Worm (Caenorhabditis elegans) whole organism, young adult: ENCODE measurements around the gene ptp-8.

ENCODE experiments used
- B0035.1 ChIP-seq: sonication (generic microtip); optimal IDR thresholded peaks from 2 replicates; lab custom pipeline; 2016; ENCODE audit warnings: missing genetic modification characterization, mild to moderate bottlenecking, missing compliant biosample characterization, missing genotype, missing genetic modification reagents
- B0261.1 ChIP-seq: sonication (generic microtip); optimal IDR thresholded peaks from 2 replicates; lab custom pipeline; 2016; ENCODE audit warnings: mild to moderate bottlenecking, missing genetic modification characterization, moderate library complexity, missing compliant biosample characterization
- C06A6.2 ChIP-seq: fragments of 200-800 bp; sonication (Bioruptor generic); conservative IDR thresholded peaks from 2 replicates; pipeline ENCODE4 v1.3.6; 2022; ENCODE audit warnings: missing genetic modification characterization, missing compliant biosample characterization
- D2030.7 ChIP-seq: fragments of 200-800 bp; sonication (Bioruptor generic); IDR thresholded peaks from 2 replicates; pipeline ENCODE4 v1.3.6; 2022; ENCODE audit warnings: missing genetic modification reagents, missing genetic modification characterization, missing compliant biosample characterization
- F10E7.11 ChIP-seq: sonication (generic microtip); optimal IDR thresholded peaks from 2 replicates; lab custom pipeline; 2017; ENCODE audit warnings: mild to moderate bottlenecking, missing genetic modification characterization, moderate library complexity, missing compliant biosample characterization
- F33H1.4 ChIP-seq: fragments of 200-800 bp; sonication (Bioruptor generic); IDR thresholded peaks from 2 replicates; pipeline ENCODE4 v1.3.6; 2022; ENCODE audit warnings: missing genetic modification reagents, missing genetic modification characterization, missing compliant biosample characterization
- F49E8.2 ChIP-seq: sonication (generic microtip); optimal IDR thresholded peaks from 3 replicates; lab custom pipeline; 2017; ENCODE audit warnings: missing genetic modification characterization, mild to moderate bottlenecking, missing compliant biosample characterization, antibody characterized with exemption, moderate library complexity; ENCODE audit not compliant: insufficient read depth
- F55B11.4 ChIP-seq: sonication (generic microtip); optimal IDR thresholded peaks from 2 replicates; lab custom pipeline; 2016; ENCODE audit warnings: missing compliant biosample characterization, missing genetic modification characterization, borderline replicate concordance; ENCODE audit not compliant: insufficient read depth
- F57A8.1 ChIP-seq: fragments of 200-800 bp; sonication (Bioruptor generic); optimal IDR thresholded peaks from 2 replicates; lab custom pipeline; 2018; ENCODE audit warnings: mild to moderate bottlenecking, missing genetic modification characterization, moderate library complexity, missing compliant biosample characterization
- F57C9.4 ChIP-seq: sonication (generic microtip); optimal IDR thresholded peaks from 2 replicates; lab custom pipeline; 2017; ENCODE audit warnings: mild to moderate bottlenecking, missing genetic modification characterization, missing compliant biosample characterization
- T07F8.4 ChIP-seq: sonication (generic microtip); optimal IDR thresholded peaks from 2 replicates; lab custom pipeline; 2016; ENCODE audit warnings: mild to moderate bottlenecking, missing genetic modification characterization, moderate library complexity, missing compliant biosample characterization
- Y53G8AR.9 ChIP-seq: fragments of 200-800 bp; sonication (Bioruptor generic); conservative IDR thresholded peaks from 2 replicates; pipeline ENCODE4 v1.3.6; 2022; ENCODE audit warnings: missing genetic modification reagents, missing genetic modification characterization, missing compliant biosample characterization
- Y56A3A.18 ChIP-seq: fragments of 200-800 bp; sonication (Bioruptor generic); IDR thresholded peaks from 2 replicates; pipeline ENCODE4 v1.3.6; 2022; ENCODE audit warnings: missing genetic modification reagents, missing genetic modification characterization, missing compliant biosample characterization
- ZK185.1 ChIP-seq: sonication (generic microtip); optimal IDR thresholded peaks from 2 replicates; lab custom pipeline; 2016; ENCODE audit warnings: mild to moderate bottlenecking, missing genetic modification characterization, missing compliant biosample characterization; ENCODE audit not compliant: poor library complexity, severe bottlenecking
- akir-1 ChIP-seq: fragments of 200-800 bp; sonication (Bioruptor generic); optimal IDR thresholded peaks from 2 replicates; lab custom pipeline; 2018; ENCODE audit warnings: mild to moderate bottlenecking, missing genetic modification characterization, moderate library complexity, missing compliant biosample characterization
- ama-1 ChIP-seq, 3 experiments: fragments of 150-350 bp in 1 of 3; sonication (generic microtip) in 2 of 3; optimal IDR thresholded peaks; 2 replicates each; lab custom pipeline; 2014 to 2018; ENCODE audit warnings: missing biosample characterization in 2 of 3, missing genetic modification characterization in 2 of 3, missing genetic modification reagents in 2 of 3
- attf-3 ChIP-seq: fragments of 200-800 bp; sonication (Bioruptor generic); conservative IDR thresholded peaks from 2 replicates; pipeline ENCODE4 v1.3.6; 2022; ENCODE audit warnings: missing genetic modification reagents, missing genetic modification characterization, missing compliant biosample characterization
- attf-5 ChIP-seq: fragments of 200-800 bp; sonication (Bioruptor generic); optimal IDR thresholded peaks from 2 replicates; lab custom pipeline; 2018; ENCODE audit warnings: mild to moderate bottlenecking, missing genetic modification characterization, missing compliant biosample characterization
- bed-1 ChIP-seq: fragments of 200-800 bp; sonication (Bioruptor generic); IDR thresholded peaks from 2 replicates; pipeline ENCODE4 v1.3.6; 2022; ENCODE audit warnings: missing genetic modification reagents, missing genetic modification characterization, missing compliant biosample characterization
- ccch-3 ChIP-seq: fragments of 200-800 bp; sonication (Bioruptor generic); optimal IDR thresholded peaks from 2 replicates; lab custom pipeline; 2018; ENCODE audit warnings: mild to moderate bottlenecking, missing genetic modification characterization, missing compliant biosample characterization
- ceh-40 ChIP-seq: fragments of 200-800 bp; sonication (Bioruptor generic); IDR thresholded peaks from 2 replicates; pipeline ENCODE4 v1.3.6; 2022; ENCODE audit warnings: missing genetic modification characterization, missing compliant biosample characterization
- chd-7 ChIP-seq: sonication (generic microtip); optimal IDR thresholded peaks from 2 replicates; lab custom pipeline; 2016; ENCODE audit warnings: mild to moderate bottlenecking, missing genetic modification characterization, moderate library complexity, missing compliant biosample characterization
- dox-1 ChIP-seq: fragments of 200-800 bp; sonication (Bioruptor generic); IDR thresholded peaks from 2 replicates; pipeline ENCODE4 v1.3.6; 2022; ENCODE audit warnings: missing genetic modification reagents, missing genetic modification characterization, missing compliant biosample characterization
- efl-1 ChIP-seq: fragments of 150-350 bp; optimal IDR thresholded peaks from 2 replicates; lab custom pipeline; 2014; ENCODE audit warnings: missing biosample characterization, missing genetic modification reagents, missing genetic modification characterization
- ekl-4 ChIP-seq: fragments of 200-800 bp; sonication (Bioruptor generic); IDR thresholded peaks from 2 replicates; pipeline ENCODE4 v1.3.6; 2022; ENCODE audit warnings: missing genetic modification reagents, missing genetic modification characterization, missing compliant biosample characterization
- ets-4 ChIP-seq: fragments of 200-800 bp; sonication (Bioruptor generic); optimal IDR thresholded peaks from 2 replicates; lab custom pipeline; 2018; ENCODE audit warnings: mild to moderate bottlenecking, missing genetic modification characterization, missing compliant biosample characterization
- fkh-3 ChIP-seq: sonication (generic microtip); optimal IDR thresholded peaks from 2 replicates; lab custom pipeline; 2016; ENCODE audit warnings: mild to moderate bottlenecking, missing genetic modification characterization, missing compliant biosample characterization
- hlh-12 ChIP-seq: sonication (generic microtip); optimal IDR thresholded peaks from 2 replicates; lab custom pipeline; 2016; ENCODE audit warnings: missing genetic modification characterization, missing compliant biosample characterization
- hmg-20 ChIP-seq: fragments of 200-800 bp; sonication (Bioruptor generic); IDR thresholded peaks from 2 replicates; pipeline ENCODE4 v1.3.6; 2022; ENCODE audit warnings: missing genetic modification reagents, missing genetic modification characterization, missing compliant biosample characterization
- let-607 ChIP-seq, 2 experiments: fragments of 200-800 bp in 1 of 2; sonication (Bioruptor generic) in 1 of 2; sonication (generic microtip) in 1 of 2; optimal IDR thresholded peaks; 2 replicates each; lab custom pipeline; 2016 to 2018; ENCODE audit warnings: mild to moderate bottlenecking in 2 of 2, missing compliant biosample characterization in 2 of 2, missing genetic modification characterization in 2 of 2, moderate library complexity in 2 of 2, missing genotype in 1 of 2
- lin-54 ChIP-seq: fragments of 200-800 bp; sonication (Bioruptor generic); optimal IDR thresholded peaks from 2 replicates; lab custom pipeline; 2018; ENCODE audit warnings: mild to moderate bottlenecking, missing genetic modification characterization, missing compliant biosample characterization
- mes-4 ChIP-seq: sonication (generic microtip); optimal IDR thresholded peaks from 2 replicates; lab custom pipeline; 2016; ENCODE audit warnings: missing genotype, missing genetic modification characterization, missing compliant biosample characterization
- nfya-2 ChIP-seq: fragments of 200-800 bp; sonication (Bioruptor generic); IDR thresholded peaks from 2 replicates; pipeline ENCODE4 v1.3.6; 2022; ENCODE audit warnings: missing genetic modification reagents, missing genetic modification characterization, missing compliant biosample characterization
- nhr-27 ChIP-seq: fragments of 200-800 bp; sonication (Bioruptor generic); optimal IDR thresholded peaks from 2 replicates; lab custom pipeline; 2018; ENCODE audit warnings: mild to moderate bottlenecking, missing genetic modification characterization, moderate library complexity, missing compliant biosample characterization
- nhr-80 ChIP-seq: sonication (generic microtip); optimal IDR thresholded peaks from 2 replicates; lab custom pipeline; 2016; ENCODE audit warnings: missing genetic modification characterization, missing compliant biosample characterization
- sdz-38 ChIP-seq: sonication (generic microtip); optimal IDR thresholded peaks from 2 replicates; lab custom pipeline; 2016; ENCODE audit warnings: missing genotype, missing genetic modification characterization, missing compliant biosample characterization
- somi-1 ChIP-seq: fragments of 200-800 bp; sonication (Bioruptor generic); optimal IDR thresholded peaks from 2 replicates; lab custom pipeline; 2018; ENCODE audit warnings: mild to moderate bottlenecking, missing genetic modification characterization, missing compliant biosample characterization
- tlf-1 ChIP-seq: fragments of 200-800 bp; sonication (Bioruptor generic); optimal IDR thresholded peaks from 2 replicates; lab custom pipeline; 2018; ENCODE audit warnings: mild to moderate bottlenecking, missing genetic modification characterization, missing compliant biosample characterization
- unc-62 ChIP-seq: fragments of 150-350 bp; optimal IDR thresholded peaks from 2 replicates; lab custom pipeline; 2014; ENCODE audit warnings: missing biosample characterization, missing genetic modification reagents, missing genetic modification characterization
- ztf-22 ChIP-seq: fragments of 200-800 bp; sonication (Bioruptor generic); optimal IDR thresholded peaks from 2 replicates; lab custom pipeline; 2018; ENCODE audit warnings: mild to moderate bottlenecking, missing genetic modification characterization, moderate library complexity, missing compliant biosample characterization

Gene ptp-8

ce11 chrIV:7414163-7414562, 32.3 kb downstream of the ptp-8 start:
- TF ChIP-seq F55B11.4 (tag; lab: Kevin White, UChicago) = no peak
- TF ChIP-seq ceh-40 (GFP tag; lab: Robert Waterston, UW) = no peak
- TF ChIP-seq F57A8.1 (GFP tag; lab: Kevin White, UChicago) = no peak
- no peak for TF ChIP-seq somi-1 (GFP tag; lab: Kevin White, UChicago)
- no peak for TF ChIP-seq nfya-2
- TF ChIP-seq B0261.1 (tag; lab: Kevin White, UChicago) = no peak
- no peak for TF ChIP-seq attf-3 (GFP tag; lab: Robert Waterston, UW)
- no peak for TF ChIP-seq chd-7
- TF ChIP-seq akir-1 (GFP tag; lab: Kevin White, UChicago) = no peak
- TF ChIP-seq C06A6.2 (GFP tag; lab: Robert Waterston, UW) = no peak
- no peak for TF ChIP-seq hmg-20
- TF ChIP-seq F10E7.11 (tag; lab: Kevin White, UChicago) = no peak
- TF ChIP-seq ZK185.1 (tag; lab: Kevin White, UChicago) = no peak
- no peak for TF ChIP-seq nhr-27 (tag; lab: Kevin White, UChicago)
- no peak for TF ChIP-seq F57C9.4
- no peak for TF ChIP-seq let-607 (tag; optimal IDR thresholded peaks at IDR 0.05; lab: Kevin White, UChicago)
- TF ChIP-seq F33H1.4 (GFP tag; lab: Robert Waterston, UW) = no peak
- no peak for TF ChIP-seq T07F8.4 (tag; lab: Kevin White, UChicago)

- TF ChIP-seq Y56A3A.18 (GFP tag; lab: Robert Waterston, UW) (no peak), efl-1 (no peak), F49E8.2 (tag; lab: Kevin White, UChicago) (no peak)
Observed at ce11 chrIV:7418818-7419217, 37.0 kb downstream of the ptp-8 start, which contains the start of gene B0496.6. Gene B0496.6 (plus strand): TSS chrIV:7419118.

ce11 chrIV:7420913-7421312, 39.1 kb downstream of the ptp-8 start, which contains the start of gene srtx-1:
Gene srtx-1 (plus strand): TSS chrIV:7421213.
- no peak for TF ChIP-seq hlh-12 (tag; lab: Kevin White, UChicago)
- TF ChIP-seq ekl-4 (GFP tag; lab: Robert Waterston, UW) = no peak
- no peak for TF ChIP-seq ama-1 (optimal IDR thresholded peaks at IDR 0.05; lab: Kevin White, UChicago)
- no peak for TF ChIP-seq ama-1 (GFP tag; optimal IDR thresholded peaks at IDR 0.05; lab: Kevin White, UChicago)
- no peak for TF ChIP-seq lin-54 (GFP tag; lab: Kevin White, UChicago)
- no peak for TF ChIP-seq unc-62
- no peak for TF ChIP-seq B0035.1 (tag; lab: Kevin White, UChicago)
- TF ChIP-seq Y53G8AR.9 = no peak
- TF ChIP-seq nhr-80 (tag; lab: Kevin White, UChicago) = no peak
- no peak for TF ChIP-seq ZK185.1 (tag; lab: Kevin White, UChicago)
- no peak for TF ChIP-seq nhr-27 (tag; lab: Kevin White, UChicago)
- no peak for TF ChIP-seq attf-5 (GFP tag; lab: Kevin White, UChicago)
- no peak for TF ChIP-seq dox-1 (GFP tag; lab: Robert Waterston, UW)
- TF ChIP-seq sdz-38 (tag; lab: Kevin White, UChicago) = no peak

ce11 chrIV:7424198-7424597, 42.3 kb downstream of the ptp-8 start, which contains the start of gene unc-82:
Gene unc-82 (plus strand): TSS chrIV:7424498.
- no peak for TF ChIP-seq mes-4 (tag; lab: Kevin White, UChicago)
- TF ChIP-seq ets-4 = no peak
- no peak for TF ChIP-seq ccch-3
- no peak for TF ChIP-seq fkh-3
- TF ChIP-seq ztf-22 = no peak
- no peak for TF ChIP-seq tlf-1 (GFP tag; lab: Kevin White, UChicago)
- no peak for TF ChIP-seq D2030.7 (GFP tag; lab: Robert Waterston, UW)
- no peak for TF ChIP-seq bed-1 (GFP tag; lab: Robert Waterston, UW)
